Worm (Caenorhabditis elegans): ENCODE data around the gene ttr-18.
A peak's percentile ranks its signal among the peaks of the same experiment; 100 is the strongest.

- TF ChIP-seq F13C5.2 (tag; optimal IDR thresholded peaks at IDR 0.05): peak; percentile 4
- TF ChIP-seq ama-1 (optimal IDR thresholded peaks at IDR 0.05): no peak
- TF ChIP-seq B0310.2 (tag; optimal IDR thresholded peaks at IDR 0.05): no peak
- peak; percentile 62 for TF ChIP-seq ceh-36 (tag; optimal IDR thresholded peaks at IDR 0.05)
- peak; percentile 54; the same call in 1 of the 2 replicates for TF ChIP-seq pes-1 (GFP tag; IDR thresholded peaks at IDR 0.05)
These were observed 33.5 kb downstream of the ttr-18 start, which contains the start of gene rsp-1 for ce11 chrII:11453025-11453424.
